Worm (Caenorhabditis elegans) whole organism, L4 larva: ENCODE data around the gene nhr-277.

Experiments used
- F10B5.3 ChIP-seq: sonication (generic microtip); optimal IDR thresholded peaks from 2 replicates; lab custom pipeline; 2016; ENCODE audit warnings: mild to moderate bottlenecking, missing genetic modification characterization, missing compliant biosample characterization
- F26F4.8 ChIP-seq: fragments of 200-800 bp; sonication (Bioruptor generic); conservative IDR thresholded peaks from 2 replicates; pipeline ENCODE4 v1.3.6; 2022; ENCODE audit warnings: missing genetic modification characterization, missing compliant biosample characterization
- F37D6.2 ChIP-seq: sonication (generic microtip); optimal IDR thresholded peaks from 2 replicates; lab custom pipeline; 2016; ENCODE audit warnings: mild to moderate bottlenecking, missing genetic modification characterization, missing compliant biosample characterization
- F44E2.7 ChIP-seq: fragments of 200-800 bp; sonication (Bioruptor generic); IDR thresholded peaks from 2 replicates; pipeline ENCODE4 v2.1.2; 2022; ENCODE audit warnings: missing genetic modification characterization, missing compliant biosample characterization
- R02D3.7 ChIP-seq: fragments of 150-350 bp; sonication (generic microtip); optimal IDR thresholded peaks from 3 replicates; lab custom pipeline; 2014; ENCODE audit warnings: missing biosample characterization, missing genetic modification characterization
- T20F7.1 ChIP-seq: fragments of 200-800 bp; sonication (Bioruptor generic); optimal IDR thresholded peaks from 2 replicates; lab custom pipeline; 2018; ENCODE audit warnings: mild to moderate bottlenecking, missing genetic modification characterization, missing compliant biosample characterization
- Y48G9A.11 ChIP-seq: fragments of 200-800 bp; sonication (Bioruptor generic); IDR thresholded peaks from 2 replicates; pipeline ENCODE4 v1.3.6; 2022; ENCODE audit warnings: missing genetic modification reagents, missing genetic modification characterization, missing compliant biosample characterization
- Y75B8A.6 ChIP-seq: fragments of 200-800 bp; sonication (Bioruptor generic); IDR thresholded peaks from 2 replicates; pipeline ENCODE4 v1.3.6; 2022; ENCODE audit warnings: missing genetic modification reagents, missing genetic modification characterization, missing compliant biosample characterization
- aly-2 ChIP-seq: sonication (generic microtip); optimal IDR thresholded peaks from 2 replicates; lab custom pipeline; 2018; ENCODE audit warnings: missing biosample characterization, missing genetic modification characterization
- ama-1 ChIP-seq: fragments of 150-350 bp; optimal IDR thresholded peaks from 2 replicates; lab custom pipeline; 2014; ENCODE audit warnings: inconsistent platforms, mixed read lengths
- arid-1 ChIP-seq: fragments of 200-800 bp; sonication (Bioruptor generic); conservative IDR thresholded peaks from 2 replicates; pipeline ENCODE4 v1.3.6; 2022; ENCODE audit warnings: missing genetic modification reagents, missing genetic modification characterization, missing compliant biosample characterization
- attf-4 ChIP-seq: sonication (generic microtip); optimal IDR thresholded peaks from 3 replicates; lab custom pipeline; 2017; ENCODE audit warnings: missing biosample characterization, missing genetic modification characterization
- ceh-20 ChIP-seq: fragments of 200-800 bp; sonication (Bioruptor generic); IDR thresholded peaks from 2 replicates; pipeline ENCODE4 v1.3.6; 2022; ENCODE audit warnings: missing genetic modification reagents, missing genetic modification characterization, missing compliant biosample characterization
- ceh-32 ChIP-seq: sonication (generic microtip); optimal IDR thresholded peaks from 2 replicates; lab custom pipeline; 2016; ENCODE audit warnings: mild to moderate bottlenecking, missing genetic modification characterization, missing compliant biosample characterization; ENCODE audit not compliant: poor library complexity
- ceh-44 ChIP-seq: fragments of 200-800 bp; sonication (Bioruptor generic); IDR thresholded peaks from 2 replicates; pipeline ENCODE4 v1.3.6; 2022; ENCODE audit warnings: missing genetic modification reagents, missing genetic modification characterization, missing compliant biosample characterization
- ceh-62 ChIP-seq: sonication (generic microtip); optimal IDR thresholded peaks from 2 replicates; lab custom pipeline; 2017; ENCODE audit warnings: missing biosample characterization, missing genetic modification characterization
- ceh-82 ChIP-seq: sonication (generic microtip); optimal IDR thresholded peaks from 2 replicates; lab custom pipeline; 2017; ENCODE audit warnings: missing biosample characterization, missing genetic modification characterization
- ctbp-1 ChIP-seq: fragments of 200-800 bp; sonication (Bioruptor generic); IDR thresholded peaks from 2 replicates; pipeline ENCODE4 v1.3.6; 2022; ENCODE audit warnings: missing genetic modification reagents, missing genetic modification characterization, missing compliant biosample characterization
- daf-12 ChIP-seq: fragments of 150-350 bp; optimal IDR thresholded peaks from 2 replicates; lab custom pipeline; 2014; ENCODE audit warnings: missing biosample characterization, missing genetic modification reagents, missing genetic modification characterization
- daf-19 ChIP-seq: fragments of 200-800 bp; sonication (Bioruptor generic); conservative IDR thresholded peaks from 2 replicates; pipeline ENCODE4 v1.3.6; 2022; ENCODE audit warnings: missing genetic modification characterization, missing compliant biosample characterization
- daf-8 ChIP-seq: fragments of 200-800 bp; sonication (Bioruptor generic); IDR thresholded peaks from 2 replicates; pipeline ENCODE4 v1.3.6; 2022; ENCODE audit warnings: missing genetic modification characterization, missing compliant biosample characterization
- dmd-9 ChIP-seq: fragments of 200-800 bp; sonication (Bioruptor generic); IDR thresholded peaks from 2 replicates; pipeline ENCODE4 v1.3.6; 2022; ENCODE audit warnings: missing genetic modification reagents, missing genetic modification characterization, missing compliant biosample characterization
- duxl-1 ChIP-seq: sonication (generic microtip); optimal IDR thresholded peaks from 2 replicates; lab custom pipeline; 2016; ENCODE audit warnings: mild to moderate bottlenecking, missing genetic modification characterization, moderate library complexity, missing compliant biosample characterization; ENCODE audit not compliant: poor library complexity
- dve-1 ChIP-seq: sonication (generic microtip); optimal IDR thresholded peaks from 2 replicates; lab custom pipeline; 2017; ENCODE audit warnings: antibody characterized with exemption, mild to moderate bottlenecking, missing genetic modification characterization, missing compliant biosample characterization; ENCODE audit not compliant: insufficient read depth
- egl-27 ChIP-seq: sonication (generic microtip); optimal IDR thresholded peaks from 3 replicates; lab custom pipeline; 2017; ENCODE audit warnings: missing biosample characterization, missing genetic modification reagents, missing genetic modification characterization
- fkh-10 ChIP-seq: fragments of 150-350 bp; optimal IDR thresholded peaks from 2 replicates; lab custom pipeline; 2014; ENCODE audit warnings: missing biosample characterization, missing genetic modification reagents, missing genetic modification characterization
- fos-1 ChIP-seq: fragments of 150-350 bp; optimal IDR thresholded peaks from 2 replicates; lab custom pipeline; 2014; ENCODE audit warnings: missing biosample characterization, missing genetic modification characterization
- hif-1 ChIP-seq, 2 experiments: sonication (generic microtip); optimal IDR thresholded peaks; 2 replicates each; lab custom pipeline; 2016 to 2017; ENCODE audit warnings: missing compliant biosample characterization in 2 of 2, missing genetic modification characterization in 2 of 2, missing genetic modification reagents in 2 of 2, missing genotype in 2 of 2, mild to moderate bottlenecking in 1 of 2
- hmg-1.1 ChIP-seq: fragments of 200-800 bp; sonication (Bioruptor generic); IDR thresholded peaks from 2 replicates; pipeline ENCODE4 v1.3.6; 2022; ENCODE audit warnings: missing genetic modification reagents, missing genetic modification characterization, missing compliant biosample characterization
- lir-3 ChIP-seq: sonication (generic microtip); optimal IDR thresholded peaks from 2 replicates; lab custom pipeline; 2016; ENCODE audit warnings: mild to moderate bottlenecking, missing genetic modification characterization, missing compliant biosample characterization
- mdt-29 ChIP-seq: fragments of 200-800 bp; sonication (Bioruptor generic); IDR thresholded peaks from 2 replicates; pipeline ENCODE4 v1.3.6; 2022; ENCODE audit warnings: missing genetic modification reagents, missing genetic modification characterization, missing compliant biosample characterization
- mep-1 ChIP-seq: fragments of 150-350 bp; sonication (generic microtip); optimal IDR thresholded peaks from 3 replicates; lab custom pipeline; 2014; ENCODE audit warnings: missing biosample characterization, missing genetic modification characterization
- mes-2 ChIP-seq: sonication (generic microtip); optimal IDR thresholded peaks from 2 replicates; lab custom pipeline; 2016; ENCODE audit warnings: missing genotype, mild to moderate bottlenecking, missing genetic modification characterization, missing compliant biosample characterization; ENCODE audit not compliant: poor library complexity, severe bottlenecking
- nhr-102 ChIP-seq: sonication (generic microtip); optimal IDR thresholded peaks from 2 replicates; lab custom pipeline; 2016; ENCODE audit warnings: mild to moderate bottlenecking, missing genetic modification characterization, moderate library complexity, missing compliant biosample characterization
- nhr-11 ChIP-seq: fragments of 150-350 bp; optimal IDR thresholded peaks from 2 replicates; lab custom pipeline; 2014; ENCODE audit warnings: missing biosample characterization, missing genetic modification characterization
- nhr-237 ChIP-seq: sonication (generic microtip); optimal IDR thresholded peaks from 2 replicates; lab custom pipeline; 2017; ENCODE audit warnings: missing biosample characterization, missing genetic modification characterization
- nhr-28 ChIP-seq: fragments of 150-350 bp; optimal IDR thresholded peaks from 2 replicates; lab custom pipeline; 2014; ENCODE audit warnings: missing biosample characterization, missing genetic modification characterization
- nhr-48 ChIP-seq: sonication (generic microtip); optimal IDR thresholded peaks from 2 replicates; lab custom pipeline; 2016; ENCODE audit warnings: mild to moderate bottlenecking, missing genetic modification characterization, missing compliant biosample characterization
- nhr-77 ChIP-seq: fragments of 150-350 bp; optimal IDR thresholded peaks from 2 replicates; lab custom pipeline; 2014; ENCODE audit warnings: missing biosample characterization, missing genetic modification characterization
- pqm-1 ChIP-seq: sonication (generic microtip); optimal IDR thresholded peaks from 2 replicates; lab custom pipeline; 2017; ENCODE audit warnings: missing biosample characterization, missing genetic modification characterization
- saeg-2 ChIP-seq: fragments of 200-800 bp; sonication (Bioruptor generic); IDR thresholded peaks from 2 replicates; pipeline ENCODE4 v1.3.6; 2022; ENCODE audit warnings: missing genetic modification reagents, missing genetic modification characterization, missing compliant biosample characterization
- set-16 ChIP-seq: fragments of 200-800 bp; sonication (Bioruptor generic); IDR thresholded peaks from 2 replicates; pipeline ENCODE4 v1.3.6; 2022; ENCODE audit warnings: missing genetic modification reagents, missing genetic modification characterization, missing compliant biosample characterization
- skn-1 ChIP-seq: fragments of 150-350 bp; optimal IDR thresholded peaks from 2 replicates; lab custom pipeline; 2014; ENCODE audit warnings: missing biosample characterization, missing genetic modification characterization
- snpc-1.2 ChIP-seq: fragments of 200-800 bp; sonication (Bioruptor generic); IDR thresholded peaks from 2 replicates; pipeline ENCODE4 v1.3.6; 2022; ENCODE audit warnings: missing genetic modification reagents, missing genetic modification characterization, missing compliant biosample characterization
- snpc-4 ChIP-seq: fragments of 150-350 bp; optimal IDR thresholded peaks from 2 replicates; lab custom pipeline; 2014; ENCODE audit warnings: missing biosample characterization, missing genetic modification characterization
- spr-3 ChIP-seq: fragments of 200-800 bp; sonication (Bioruptor generic); optimal IDR thresholded peaks from 2 replicates; lab custom pipeline; 2018; ENCODE audit warnings: mild to moderate bottlenecking, missing genetic modification characterization, missing compliant biosample characterization
- unc-130 ChIP-seq: sonication (generic microtip); optimal IDR thresholded peaks from 2 replicates; lab custom pipeline; 2016; ENCODE audit warnings: missing genetic modification reagents, missing genetic modification characterization, missing compliant biosample characterization
- unc-39 ChIP-seq: sonication (generic microtip); optimal IDR thresholded peaks from 2 replicates; lab custom pipeline; 2017; ENCODE audit warnings: missing biosample characterization, missing genetic modification characterization
- unc-62 ChIP-seq, 3 experiments: fragments of 150-350 bp in 1 of 3; sonication (generic microtip); optimal IDR thresholded peaks in 2 of 3; peaks in 1 of 3; 1 replicate in 1 of 3; 2 replicates in 2 of 3; lab custom pipeline; 2014 to 2017; ENCODE audit warnings: missing biosample characterization in 3 of 3, missing genetic modification characterization in 3 of 3, missing genetic modification reagents in 3 of 3, missing genotype in 1 of 3
- vab-7 ChIP-seq: fragments of 200-800 bp; sonication (Bioruptor generic); IDR thresholded peaks from 2 replicates; pipeline ENCODE4 v1.3.6; 2022; ENCODE audit warnings: missing genetic modification reagents, missing genetic modification characterization, missing compliant biosample characterization
- zip-2 ChIP-seq: fragments of 150-350 bp; optimal IDR thresholded peaks from 2 replicates; lab custom pipeline; 2014; ENCODE audit warnings: missing biosample characterization, missing genetic modification characterization
- ztf-11 ChIP-seq: fragments of 150-350 bp; optimal IDR thresholded peaks from 2 replicates; lab custom pipeline; 2014; ENCODE audit warnings: missing biosample characterization, missing genetic modification characterization

nhr-277 gene

ce11 chrIV:2725784-2726183, 17.0 kb upstream of the nhr-277 start, which contains the start of gene ubxn-2 (continued):
- TF ChIP-seq arid-1 (GFP tag; lab: Robert Waterston, UW) (no peak), fos-1 (tag; lab: Kevin White, UChicago) (no peak), R02D3.7 (no peak), daf-19 (GFP tag; lab: Robert Waterston, UW) (no peak), ama-1 (lab: Kevin White, UChicago) (no peak), Y48G9A.11 (GFP tag; lab: Robert Waterston, UW) (no peak), mes-2 (peak; percentile 92), attf-4 (tag; lab: Kevin White, UChicago) (no peak), nhr-237 (tag; lab: Kevin White, UChicago) (no peak), daf-12 (tag; lab: Kevin White, UChicago) (no peak), daf-8 (GFP tag; lab: Robert Waterston, UW) (no peak), skn-1 (tag; lab: Kevin White, UChicago) (no peak), fkh-10 (GFP tag; lab: Kevin White, UChicago) (peak; percentile 34), mdt-29 (GFP tag; lab: Robert Waterston, UW) (no peak), T20F7.1 (GFP tag; lab: Kevin White, UChicago) (peak; percentile 29), ceh-44 (GFP tag; lab: Robert Waterston, UW) (no peak), pqm-1 (no peak), snpc-4 (tag; lab: Kevin White, UChicago) (no peak), nhr-28 (peak; percentile 43), unc-39 (no peak), hmg-1.1 (GFP tag; lab: Robert Waterston, UW) (peak; percentile 80), unc-62 (GFP tag; optimal IDR thresholded peaks at IDR 0.05 in 1 of 2; lab: Kevin White, UChicago) (no peak), unc-62 (tag; optimal IDR thresholded peaks at IDR 0.05; lab: Kevin White, UChicago) (no peak), nhr-102 (peak; percentile 78), hif-1 (tag; optimal IDR thresholded peaks at IDR 0.05; lab: Kevin White, UChicago) (peak in 1 of 2 experiments; percentile 61), F44E2.7 (no peak), duxl-1 (peak; percentile 27), saeg-2 (no peak), Y75B8A.6 (no peak), set-16 (GFP tag; lab: Robert Waterston, UW) (no peak), F26F4.8 (no peak), egl-27 (tag; lab: Kevin White, UChicago) (no peak), snpc-1.2 (GFP tag; lab: Robert Waterston, UW) (no peak), F10B5.3 (tag; lab: Kevin White, UChicago) (peak; percentile 25), mep-1 (peak; percentile 79), nhr-11 (tag; lab: Kevin White, UChicago) (peak; percentile 24), dve-1 (peak; percentile 80), ceh-62 (tag; lab: Kevin White, UChicago) (no peak), ceh-20 (GFP tag; lab: Robert Waterston, UW) (no peak), dmd-9 (0 out of 2 replicates have a peak, but pooled peaks have one; percentile 43), nhr-77 (tag; lab: Kevin White, UChicago) (no peak), vab-7 (GFP tag; lab: Robert Waterston, UW) (no peak), ceh-82 (tag; lab: Kevin White, UChicago) (no peak), lir-3 (tag; lab: Kevin White, UChicago) (no peak), ceh-32 (tag; lab: Kevin White, UChicago) (no peak), aly-2 (tag; lab: Kevin White, UChicago) (no peak), nhr-48 (tag; lab: Kevin White, UChicago) (peak; percentile 28), ztf-11 (no peak), spr-3 (GFP tag; lab: Kevin White, UChicago) (peak; percentile 32), F37D6.2 (tag; lab: Kevin White, UChicago) (peak; percentile 48), unc-130 (GFP tag; lab: Kevin White, UChicago) (peak; percentile 37), zip-2 (no peak), ctbp-1 (GFP tag; lab: Robert Waterston, UW) (no peak)
